Worm (Caenorhabditis elegans) whole organism, L2 larva: ENCODE data around the gene pck-3.

ENCODE experiments used
- ceh-82 ChIP-seq: fragments of 150-350 bp; optimal IDR thresholded peaks from 2 replicates; lab custom pipeline; 2014; ENCODE audit warnings: missing biosample characterization, missing genetic modification characterization
- nhr-11 ChIP-seq: fragments of 150-350 bp; optimal IDR thresholded peaks from 2 replicates; lab custom pipeline; 2014; ENCODE audit warnings: missing biosample characterization, missing genetic modification characterization

- TF ChIP-seq ceh-82 (tag; lab: Kevin White, UChicago) (no peak), nhr-11 (tag; lab: Kevin White, UChicago) (no peak)
Observed at ce11 chrIV:5891265-5891664, 5.2 kb upstream of the pck-3 start, which contains the start of gene H04M03.3.
